Worm (Caenorhabditis elegans) whole organism, L4 larva: ENCODE results near the gene C32D5.8.

ENCODE experiments used
- T26A8.4 ChIP-seq: fragments of 200-800 bp; sonication (Bioruptor generic); IDR thresholded peaks from 2 replicates; pipeline ENCODE4 v1.3.6; 2022; ENCODE audit warnings: missing genetic modification characterization, missing compliant biosample characterization
- Y75B8A.6 ChIP-seq: fragments of 200-800 bp; sonication (Bioruptor generic); IDR thresholded peaks from 2 replicates; pipeline ENCODE4 v1.3.6; 2022; ENCODE audit warnings: missing genetic modification reagents, missing genetic modification characterization, missing compliant biosample characterization
- aha-1 ChIP-seq: fragments of 150-350 bp; peaks from one replicate; lab custom pipeline; 2014; ENCODE audit warnings: missing biosample characterization, missing genetic modification characterization
- aly-2 ChIP-seq: sonication (generic microtip); optimal IDR thresholded peaks from 2 replicates; lab custom pipeline; 2018; ENCODE audit warnings: missing biosample characterization, missing genetic modification characterization
- ama-1 ChIP-seq: fragments of 150-350 bp; optimal IDR thresholded peaks from 2 replicates; lab custom pipeline; 2014; ENCODE audit warnings: inconsistent platforms, mixed read lengths
- arid-1 ChIP-seq: fragments of 200-800 bp; sonication (Bioruptor generic); conservative IDR thresholded peaks from 2 replicates; pipeline ENCODE4 v1.3.6; 2022; ENCODE audit warnings: missing genetic modification reagents, missing genetic modification characterization, missing compliant biosample characterization
- ceh-44 ChIP-seq: fragments of 200-800 bp; sonication (Bioruptor generic); IDR thresholded peaks from 2 replicates; pipeline ENCODE4 v1.3.6; 2022; ENCODE audit warnings: missing genetic modification reagents, missing genetic modification characterization, missing compliant biosample characterization
- ceh-62 ChIP-seq: sonication (generic microtip); optimal IDR thresholded peaks from 2 replicates; lab custom pipeline; 2017; ENCODE audit warnings: missing biosample characterization, missing genetic modification characterization
- ceh-82 ChIP-seq: sonication (generic microtip); optimal IDR thresholded peaks from 2 replicates; lab custom pipeline; 2017; ENCODE audit warnings: missing biosample characterization, missing genetic modification characterization
- ces-1 ChIP-seq: fragments of 150-350 bp; sonication (generic microtip); optimal IDR thresholded peaks from 4 replicates; lab custom pipeline; 2014; ENCODE audit warnings: missing biosample characterization, missing genetic modification reagents, missing genetic modification characterization
- cey-2 ChIP-seq: sonication (generic microtip); optimal IDR thresholded peaks from 3 replicates; lab custom pipeline; 2017; ENCODE audit warnings: missing genetic modification characterization, mild to moderate bottlenecking, missing compliant biosample characterization, antibody characterized with exemption, borderline replicate concordance; ENCODE audit not compliant: insufficient read depth
- daf-16 ChIP-seq, 3 experiments: sonication (generic microtip); optimal IDR thresholded peaks; 2 replicates each; lab custom pipeline; 2016 to 2017; ENCODE audit warnings: missing genetic modification characterization in 3 of 3, missing genetic modification reagents in 3 of 3, mild to moderate bottlenecking in 2 of 3, missing compliant biosample characterization in 2 of 3, missing biosample characterization in 1 of 3, moderate library complexity in 1 of 3
- daf-8 ChIP-seq: fragments of 200-800 bp; sonication (Bioruptor generic); IDR thresholded peaks from 2 replicates; pipeline ENCODE4 v1.3.6; 2022; ENCODE audit warnings: missing genetic modification characterization, missing compliant biosample characterization
- dmd-6 ChIP-seq: fragments of 200-800 bp; sonication (Bioruptor generic); IDR thresholded peaks from 2 replicates; pipeline ENCODE4 v1.3.6; 2022; ENCODE audit warnings: missing genetic modification reagents, missing genetic modification characterization, missing compliant biosample characterization
- dmd-9 ChIP-seq: fragments of 200-800 bp; sonication (Bioruptor generic); IDR thresholded peaks from 2 replicates; pipeline ENCODE4 v1.3.6; 2022; ENCODE audit warnings: missing genetic modification reagents, missing genetic modification characterization, missing compliant biosample characterization
- duxl-1 ChIP-seq: sonication (generic microtip); optimal IDR thresholded peaks from 2 replicates; lab custom pipeline; 2016; ENCODE audit warnings: mild to moderate bottlenecking, missing genetic modification characterization, moderate library complexity, missing compliant biosample characterization; ENCODE audit not compliant: poor library complexity
- egl-27 ChIP-seq: sonication (generic microtip); optimal IDR thresholded peaks from 3 replicates; lab custom pipeline; 2017; ENCODE audit warnings: missing biosample characterization, missing genetic modification reagents, missing genetic modification characterization
- gei-8 ChIP-seq: fragments of 200-800 bp; sonication (Bioruptor generic); optimal IDR thresholded peaks from 2 replicates; lab custom pipeline; 2018; ENCODE audit warnings: mild to moderate bottlenecking, missing genetic modification characterization, missing compliant biosample characterization
- lim-7 ChIP-seq: fragments of 200-800 bp; sonication (Bioruptor generic); IDR thresholded peaks from 2 replicates; pipeline ENCODE4 v1.3.6; 2022; ENCODE audit warnings: missing genetic modification characterization, missing compliant biosample characterization
- lin-13 ChIP-seq: fragments of 150-350 bp; optimal IDR thresholded peaks from 2 replicates; lab custom pipeline; 2014; ENCODE audit warnings: missing biosample characterization, missing genetic modification reagents, missing genetic modification characterization
- lir-3 ChIP-seq: sonication (generic microtip); optimal IDR thresholded peaks from 2 replicates; lab custom pipeline; 2016; ENCODE audit warnings: mild to moderate bottlenecking, missing genetic modification characterization, missing compliant biosample characterization
- lsy-2 ChIP-seq, 2 experiments: fragments of 150-350 bp in 1 of 2; sonication (generic microtip) in 1 of 2; optimal IDR thresholded peaks; 2 replicates each; lab custom pipeline; 2014 to 2017; ENCODE audit warnings: missing biosample characterization in 2 of 2, missing genetic modification characterization in 2 of 2
- madf-9 ChIP-seq: fragments of 200-800 bp; sonication (Bioruptor generic); conservative IDR thresholded peaks from 2 replicates; pipeline ENCODE4 v1.3.6; 2022; ENCODE audit warnings: missing genetic modification reagents, missing genetic modification characterization, missing compliant biosample characterization
- mdl-1 ChIP-seq, 2 experiments: fragments of 150-350 bp in 1 of 2; sonication (generic microtip) in 1 of 2; optimal IDR thresholded peaks; 2 replicates each; lab custom pipeline; 2014 to 2017; ENCODE audit warnings: missing biosample characterization in 2 of 2, missing genetic modification characterization in 2 of 2
- mdt-29 ChIP-seq: fragments of 200-800 bp; sonication (Bioruptor generic); IDR thresholded peaks from 2 replicates; pipeline ENCODE4 v1.3.6; 2022; ENCODE audit warnings: missing genetic modification reagents, missing genetic modification characterization, missing compliant biosample characterization
- mxl-2 ChIP-seq: fragments of 200-800 bp; sonication (Bioruptor generic); conservative IDR thresholded peaks from 2 replicates; pipeline ENCODE4 v1.3.6; 2022; ENCODE audit warnings: missing genetic modification reagents, missing genetic modification characterization, missing compliant biosample characterization
- nhr-10 ChIP-seq: fragments of 150-350 bp; optimal IDR thresholded peaks from 2 replicates; lab custom pipeline; 2014; ENCODE audit warnings: missing biosample characterization, missing genetic modification characterization
- nhr-102 ChIP-seq: sonication (generic microtip); optimal IDR thresholded peaks from 2 replicates; lab custom pipeline; 2016; ENCODE audit warnings: mild to moderate bottlenecking, missing genetic modification characterization, moderate library complexity, missing compliant biosample characterization
- nhr-237 ChIP-seq: sonication (generic microtip); optimal IDR thresholded peaks from 2 replicates; lab custom pipeline; 2017; ENCODE audit warnings: missing biosample characterization, missing genetic modification characterization
- nhr-25 ChIP-seq: sonication (generic microtip); optimal IDR thresholded peaks from 2 replicates; lab custom pipeline; 2017; ENCODE audit warnings: missing genetic modification characterization, mild to moderate bottlenecking, missing compliant biosample characterization, antibody characterized with exemption, moderate library complexity, borderline replicate concordance; ENCODE audit not compliant: insufficient read depth
- nhr-28 ChIP-seq: fragments of 150-350 bp; optimal IDR thresholded peaks from 2 replicates; lab custom pipeline; 2014; ENCODE audit warnings: missing biosample characterization, missing genetic modification characterization
- nhr-41 ChIP-seq: fragments of 200-800 bp; sonication (Bioruptor generic); IDR thresholded peaks from 2 replicates; pipeline ENCODE4 v1.3.6; 2022; ENCODE audit warnings: missing genetic modification reagents, missing genetic modification characterization, missing compliant biosample characterization
- nhr-42 ChIP-seq: fragments of 200-800 bp; sonication (Bioruptor generic); IDR thresholded peaks from 2 replicates; pipeline ENCODE4 v1.3.6; 2022; ENCODE audit warnings: missing genetic modification characterization, missing compliant biosample characterization
- nhr-48 ChIP-seq: sonication (generic microtip); optimal IDR thresholded peaks from 2 replicates; lab custom pipeline; 2016; ENCODE audit warnings: mild to moderate bottlenecking, missing genetic modification characterization, missing compliant biosample characterization
- nhr-6 ChIP-seq: fragments of 150-350 bp; optimal IDR thresholded peaks from 2 replicates; lab custom pipeline; 2014; ENCODE audit warnings: missing biosample characterization, missing genetic modification characterization
- nhr-76 ChIP-seq: fragments of 150-350 bp; optimal IDR thresholded peaks from 2 replicates; lab custom pipeline; 2014; ENCODE audit warnings: missing biosample characterization, missing genetic modification characterization
- nhr-77 ChIP-seq: fragments of 150-350 bp; optimal IDR thresholded peaks from 2 replicates; lab custom pipeline; 2014; ENCODE audit warnings: missing biosample characterization, missing genetic modification characterization
- php-3 ChIP-seq: fragments of 200-800 bp; sonication (Bioruptor generic); IDR thresholded peaks from 2 replicates; pipeline ENCODE4 v1.3.6; 2022; ENCODE audit warnings: missing genetic modification reagents, missing genetic modification characterization, missing compliant biosample characterization
- pqm-1 ChIP-seq: sonication (generic microtip); optimal IDR thresholded peaks from 2 replicates; lab custom pipeline; 2017; ENCODE audit warnings: missing biosample characterization, missing genetic modification characterization
- rbr-2 ChIP-seq: sonication (generic microtip); optimal IDR thresholded peaks from 2 replicates; lab custom pipeline; 2016; ENCODE audit warnings: missing genotype, missing genetic modification characterization, missing compliant biosample characterization
- sdz-12 ChIP-seq: fragments of 200-800 bp; sonication (Bioruptor generic); optimal IDR thresholded peaks from 2 replicates; lab custom pipeline; 2018; ENCODE audit warnings: mild to moderate bottlenecking, missing genetic modification characterization, missing compliant biosample characterization
- set-16 ChIP-seq: fragments of 200-800 bp; sonication (Bioruptor generic); IDR thresholded peaks from 2 replicates; pipeline ENCODE4 v1.3.6; 2022; ENCODE audit warnings: missing genetic modification reagents, missing genetic modification characterization, missing compliant biosample characterization
- snpc-1.2 ChIP-seq: fragments of 200-800 bp; sonication (Bioruptor generic); IDR thresholded peaks from 2 replicates; pipeline ENCODE4 v1.3.6; 2022; ENCODE audit warnings: missing genetic modification reagents, missing genetic modification characterization, missing compliant biosample characterization
- snpc-4 ChIP-seq: fragments of 150-350 bp; optimal IDR thresholded peaks from 2 replicates; lab custom pipeline; 2014; ENCODE audit warnings: missing biosample characterization, missing genetic modification characterization
- spr-1 ChIP-seq: sonication (generic microtip); optimal IDR thresholded peaks from 2 replicates; lab custom pipeline; 2016; ENCODE audit warnings: mild to moderate bottlenecking, missing genetic modification characterization, missing compliant biosample characterization
- unc-130 ChIP-seq: sonication (generic microtip); optimal IDR thresholded peaks from 2 replicates; lab custom pipeline; 2016; ENCODE audit warnings: missing genetic modification reagents, missing genetic modification characterization, missing compliant biosample characterization
- zag-1 ChIP-seq: fragments of 150-350 bp; optimal IDR thresholded peaks from 2 replicates; lab custom pipeline; 2014; ENCODE audit warnings: missing biosample characterization, missing genetic modification characterization
- zfp-2 ChIP-seq: sonication (generic microtip); optimal IDR thresholded peaks from 2 replicates; lab custom pipeline; 2016; ENCODE audit warnings: mild to moderate bottlenecking, missing genetic modification characterization, missing compliant biosample characterization
- zfp-3 ChIP-seq: fragments of 200-800 bp; sonication (Bioruptor generic); conservative IDR thresholded peaks from 2 replicates; pipeline ENCODE4 v1.3.6; 2022; ENCODE audit warnings: missing genetic modification reagents, missing genetic modification characterization, missing compliant biosample characterization
- zip-11 ChIP-seq: fragments of 200-800 bp; sonication (Bioruptor generic); IDR thresholded peaks from 2 replicates; pipeline ENCODE4 v1.3.6; 2022; ENCODE audit warnings: missing genetic modification characterization, missing compliant biosample characterization
- ztf-11 ChIP-seq: fragments of 150-350 bp; optimal IDR thresholded peaks from 2 replicates; lab custom pipeline; 2014; ENCODE audit warnings: missing biosample characterization, missing genetic modification characterization

Gene C32D5.8

DNA sequence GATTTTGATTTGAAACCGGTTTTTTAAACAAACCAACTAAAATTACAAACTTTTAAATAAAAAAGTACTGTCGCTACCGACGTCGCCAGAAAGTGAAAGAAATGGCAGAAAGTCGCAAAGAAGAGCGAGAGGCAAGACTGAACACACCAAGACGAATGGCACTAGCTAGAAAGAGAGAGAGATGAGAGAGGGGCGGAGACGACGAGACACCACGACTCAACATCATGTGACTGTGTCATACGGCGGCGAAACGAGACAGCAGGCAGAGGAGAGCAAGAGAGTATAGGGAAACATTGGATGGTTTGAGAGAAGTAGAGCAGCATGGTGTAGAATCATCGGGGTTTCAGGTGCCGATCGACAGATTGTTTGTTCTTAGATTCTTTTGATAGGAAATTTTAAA is 2.6 kb upstream of the C32D5.8 start:
- TF ChIP-seq aha-1 (tag; lab: Kevin White, UChicago) (peak; percentile 89), aly-2 (tag; lab: Kevin White, UChicago) (no peak), T26A8.4 (GFP tag; lab: Robert Waterston, UW) (peak; percentile 79), cey-2 (tag; lab: Kevin White, UChicago) (peak; percentile 45), php-3 (0 out of 2 replicates have a peak, but pooled peaks have one; percentile 30), daf-16 (GFP tag; optimal IDR thresholded peaks at IDR 0.05; lab: Kevin White, UChicago) (peak; percentile 39 to 42), daf-16 (tag; optimal IDR thresholded peaks at IDR 0.05; lab: Kevin White, UChicago) (peak; percentile 88), zfp-3 (GFP tag; lab: Robert Waterston, UW) (0 out of 2 replicates have a peak, but pooled peaks have one; percentile 33), nhr-28 (tag; lab: Kevin White, UChicago) (peak; percentile 85), lin-13 (GFP tag; lab: Kevin White, UChicago) (peak; percentile 85), daf-8 (GFP tag; lab: Robert Waterston, UW) (no peak), sdz-12 (GFP tag; lab: Kevin White, UChicago) (no peak), ceh-82 (tag; lab: Kevin White, UChicago) (no peak), snpc-4 (tag; lab: Kevin White, UChicago) (peak; percentile 36), gei-8 (GFP tag; lab: Kevin White, UChicago) (no peak), egl-27 (no peak), mdl-1 (tag; optimal IDR thresholded peaks at IDR 0.05; lab: Kevin White, UChicago) (peak; percentile 71 to 92), ceh-62 (no peak), zag-1 (tag; lab: Kevin White, UChicago) (no peak), mxl-2 (GFP tag; lab: Robert Waterston, UW) (0 out of 2 replicates have a peak, but pooled peaks have one; percentile 47), madf-9 (GFP tag; lab: Robert Waterston, UW) (peak; percentile 60), duxl-1 (peak; percentile 77), ceh-44 (no peak), Y75B8A.6 (GFP tag; lab: Robert Waterston, UW) (no peak), dmd-9 (GFP tag; lab: Robert Waterston, UW) (no peak), set-16 (GFP tag; lab: Robert Waterston, UW) (peak; percentile 77), nhr-102 (tag; lab: Kevin White, UChicago) (peak; percentile 81), lsy-2 (tag; optimal IDR thresholded peaks at IDR 0.05; lab: Kevin White, UChicago) (peak; percentile 56 to 92), nhr-48 (tag; lab: Kevin White, UChicago) (peak; percentile 79), snpc-1.2 (no peak), spr-1 (tag; lab: Kevin White, UChicago) (peak; percentile 58), nhr-237 (tag; lab: Kevin White, UChicago) (no peak), arid-1 (peak; percentile 34; the same call in 1 of the 2 replicates), nhr-76 (tag; lab: Kevin White, UChicago) (peak; percentile 11), lir-3 (tag; lab: Kevin White, UChicago) (no peak), zfp-2 (no peak), nhr-41 (GFP tag; lab: Robert Waterston, UW) (0 out of 2 replicates have a peak, but pooled peaks have one; percentile 13), ama-1 (lab: Kevin White, UChicago) (peak; percentile 99), mdt-29 (GFP tag; lab: Robert Waterston, UW) (peak; percentile 79; the same call in 1 of the 2 replicates), nhr-77 (peak; percentile 76), ces-1 (GFP tag; lab: Kevin White, UChicago) (no peak), unc-130 (GFP tag; lab: Kevin White, UChicago) (no peak), nhr-42 (GFP tag; lab: Robert Waterston, UW) (no peak), nhr-10 (peak; percentile 84), nhr-6 (tag; lab: Kevin White, UChicago) (peak; percentile 65), rbr-2 (tag; lab: Kevin White, UChicago) (peak; percentile 88), dmd-6 (GFP tag; lab: Robert Waterston, UW) (peak; percentile 92), zip-11 (no peak), ztf-11 (no peak), nhr-25 (tag; lab: Kevin White, UChicago) (peak; percentile 74), lim-7 (no peak), pqm-1 (tag; lab: Kevin White, UChicago) (peak; percentile 8)
